Fruit fly (Drosophila melanogaster): ENCODE measurements around the gene rk.

DNA sequence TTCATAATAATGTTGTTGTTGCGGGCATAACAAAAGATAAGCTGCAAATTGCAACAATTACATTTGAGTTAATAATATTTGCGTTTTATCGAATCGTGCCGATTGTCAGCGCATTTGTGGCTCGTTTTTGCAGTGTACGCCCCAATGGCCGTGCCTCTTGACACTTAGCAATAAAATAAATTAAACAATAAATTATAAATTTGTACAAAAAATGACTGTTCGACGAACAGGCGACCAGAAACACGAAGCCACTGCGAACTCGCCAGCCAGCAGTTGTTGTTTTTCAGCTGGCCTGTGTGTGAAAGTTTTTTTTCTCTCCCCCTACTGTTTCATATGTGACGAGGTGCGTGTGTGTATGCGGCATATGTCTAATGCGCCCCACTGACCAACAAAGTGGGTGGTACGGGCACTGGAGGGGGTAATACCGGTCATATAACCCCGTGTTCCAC lies 24.5 kb upstream of the rk start:
- TF ChIP-seq ttk (optimal IDR thresholded peaks at IDR 0.05) (no peak), psq (optimal IDR thresholded peaks at IDR 0.05) (no peak), h (optimal IDR thresholded peaks at IDR 0.05) (no peak), insv (optimal IDR thresholded peaks at IDR 0.05) (no peak), Sin3A (optimal IDR thresholded peaks at IDR 0.05) (no peak), Myc (optimal IDR thresholded peaks at IDR 0.05) (no peak)
